Worm (Caenorhabditis elegans) whole organism, midembryonic: ENCODE measurements around the gene D1044.4.

Source experiments
- T22C8.4 ChIP-seq: fragments of 200-800 bp; sonication (Bioruptor generic); IDR thresholded peaks from 2 replicates; pipeline ENCODE4 v1.3.6; 2022; ENCODE audit warnings: missing genetic modification characterization, missing compliant biosample characterization
- cog-1 ChIP-seq: sonication (generic microtip); optimal IDR thresholded peaks from 2 replicates; lab custom pipeline; 2016; ENCODE audit warnings: missing genetic modification characterization, missing compliant biosample characterization
- flt-1 ChIP-seq: fragments of 200-800 bp; sonication (Bioruptor generic); IDR thresholded peaks from 2 replicates; pipeline ENCODE4 v1.3.6; 2022; ENCODE audit warnings: missing genetic modification characterization, missing compliant biosample characterization
- klf-2 ChIP-seq: fragments of 200-800 bp; sonication (Bioruptor generic); conservative IDR thresholded peaks from 2 replicates; pipeline ENCODE4 v1.3.6; 2022; ENCODE audit warnings: missing genetic modification reagents, missing genetic modification characterization, missing compliant biosample characterization
- med-1 ChIP-seq: sonication (generic microtip); optimal IDR thresholded peaks from 2 replicates; lab custom pipeline; 2017; ENCODE audit warnings: missing genetic modification characterization, mild to moderate bottlenecking, missing compliant biosample characterization, antibody characterized with exemption, missing genetic modification reagents; ENCODE audit not compliant: insufficient read depth
- ref-1 ChIP-seq: fragments of 200-800 bp; sonication (Bioruptor generic); conservative IDR thresholded peaks from 2 replicates; pipeline ENCODE4 v1.3.6; 2022; ENCODE audit warnings: missing genetic modification reagents, missing genetic modification characterization, missing compliant biosample characterization
- tab-1 ChIP-seq: fragments of 200-800 bp; sonication (Bioruptor generic); IDR thresholded peaks from 2 replicates; pipeline ENCODE4 v1.3.6; 2022; ENCODE audit warnings: missing genetic modification characterization, missing compliant biosample characterization
- ztf-23 ChIP-seq: fragments of 200-800 bp; sonication (Bioruptor generic); IDR thresholded peaks from 2 replicates; pipeline ENCODE4 v1.3.6; 2022; ENCODE audit warnings: missing genetic modification reagents, missing genetic modification characterization, missing compliant biosample characterization
- ztf-29 ChIP-seq: fragments of 200-800 bp; sonication (Bioruptor generic); IDR thresholded peaks from 2 replicates; pipeline ENCODE4 v1.3.6; 2022; ENCODE audit warnings: missing genetic modification reagents, missing genetic modification characterization, missing compliant biosample characterization

The D1044.4 gene

ce11 chrIII:5554884-5555500 is 33.2 kb upstream of the D1044.4 start, which contains the start of the genes nmad-1 and hach-1:
Gene nmad-1, minus strand, starts transcription at chrIII:5554934.
Gene hach-1, plus strand, starts transcription at chrIII:5555450.
- TF ChIP-seq ref-1 (GFP tag; lab: Robert Waterston, UW) = peak; percentile 75
- TF ChIP-seq klf-2 (GFP tag; lab: Robert Waterston, UW) = peak; percentile 90; the same call in 1 of the 2 replicates
- TF ChIP-seq T22C8.4 = peak; percentile 88
- TF ChIP-seq med-1 (GFP tag; lab: Kevin White, UChicago) = peak; percentile 97
- peak; percentile 96 for TF ChIP-seq ztf-23 (GFP tag; lab: Robert Waterston, UW)
- peak; percentile 79 for TF ChIP-seq cog-1
- TF ChIP-seq flt-1 = peak; percentile 94
- peak; percentile 92 for TF ChIP-seq tab-1 (GFP tag; lab: Robert Waterston, UW)
- peak; percentile 82 for TF ChIP-seq ztf-29 (GFP tag; lab: Robert Waterston, UW)

DNA sequence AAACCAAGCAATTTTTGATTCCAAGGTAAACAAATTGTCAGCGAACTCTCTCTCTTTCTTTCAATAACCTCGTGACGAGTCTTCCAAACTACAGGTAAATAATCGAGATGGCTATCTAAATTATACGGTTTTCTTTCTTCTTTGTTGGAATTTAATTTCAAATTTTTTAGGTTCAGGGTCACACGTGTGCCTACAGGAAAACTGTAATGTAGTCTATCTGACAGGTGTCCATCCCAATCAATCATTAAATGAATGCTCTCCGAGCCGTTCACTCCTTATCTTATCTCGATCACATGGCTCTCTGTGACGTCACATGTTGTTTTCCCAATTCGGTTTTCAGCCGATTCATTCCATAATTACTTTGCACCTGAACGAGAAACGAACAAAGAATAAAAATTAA is 31.3 kb upstream of the D1044.4 start:
- no peak for TF ChIP-seq T22C8.4
- no peak for TF ChIP-seq klf-2 (GFP tag; lab: Robert Waterston, UW)
- no peak for TF ChIP-seq tab-1 (GFP tag; lab: Robert Waterston, UW)
- no peak for TF ChIP-seq ztf-23 (GFP tag; lab: Robert Waterston, UW)
- TF ChIP-seq ztf-29 (GFP tag; lab: Robert Waterston, UW) = no peak
- TF ChIP-seq flt-1 = no peak
- no peak for TF ChIP-seq ref-1 (GFP tag; lab: Robert Waterston, UW)

- TF ChIP-seq flt-1 (0 out of 2 replicates have a peak, but pooled peaks have one; percentile 31), med-1 (GFP tag; lab: Kevin White, UChicago) (no peak), tab-1 (GFP tag; lab: Robert Waterston, UW) (no peak)
Measured at ce11 chrIII:5552072-5552667, 30.3 kb upstream of the D1044.4 start, which contains the start of gene F09F7.6. Gene F09F7.6, minus strand, starts transcription at chrIII:5552135.

- TF ChIP-seq ztf-23 (GFP tag; lab: Robert Waterston, UW) = no peak
- no peak for TF ChIP-seq ref-1 (GFP tag; lab: Robert Waterston, UW)
- no peak for TF ChIP-seq flt-1
- no peak for TF ChIP-seq med-1 (GFP tag; lab: Kevin White, UChicago)
- TF ChIP-seq T22C8.4 = no peak
- no peak for TF ChIP-seq ztf-29 (GFP tag; lab: Robert Waterston, UW)
- TF ChIP-seq klf-2 (GFP tag; lab: Robert Waterston, UW) = no peak
- no peak for TF ChIP-seq tab-1 (GFP tag; lab: Robert Waterston, UW)
- TF ChIP-seq cog-1 = no peak
Measured at ce11 chrIII:5550844-5551243, 29.0 kb upstream of the D1044.4 start.

ce11 chrIII:5550193-5550592 is 28.4 kb upstream of the D1044.4 start:
- TF ChIP-seq ztf-23 (GFP tag; lab: Robert Waterston, UW) (no peak), cog-1 (no peak), tab-1 (GFP tag; lab: Robert Waterston, UW) (no peak), ref-1 (GFP tag; lab: Robert Waterston, UW) (no peak), T22C8.4 (no peak), klf-2 (GFP tag; lab: Robert Waterston, UW) (no peak), med-1 (GFP tag; lab: Kevin White, UChicago) (no peak), flt-1 (no peak), ztf-29 (GFP tag; lab: Robert Waterston, UW) (no peak)

ce11 chrIII:5546730-5547129 is 24.9 kb upstream of the D1044.4 start, which contains the start of gene F09F7.5:
Gene F09F7.5, plus strand, starts transcription at chrIII:5546987.
- TF ChIP-seq med-1 (GFP tag; lab: Kevin White, UChicago) = no peak
- TF ChIP-seq ref-1 (GFP tag; lab: Robert Waterston, UW) = no peak
- TF ChIP-seq klf-2 (GFP tag; lab: Robert Waterston, UW) = no peak
- TF ChIP-seq ztf-29 (GFP tag; lab: Robert Waterston, UW) = no peak
- no peak for TF ChIP-seq T22C8.4
- no peak for TF ChIP-seq tab-1 (GFP tag; lab: Robert Waterston, UW)
- no peak for TF ChIP-seq cog-1
- no peak for TF ChIP-seq ztf-23 (GFP tag; lab: Robert Waterston, UW)
- no peak for TF ChIP-seq flt-1

ce11 chrIII:5546309-5546708 is 24.5 kb upstream of the D1044.4 start:
- TF ChIP-seq klf-2 (GFP tag; lab: Robert Waterston, UW) = no peak
- no peak for TF ChIP-seq ztf-29 (GFP tag; lab: Robert Waterston, UW)
- TF ChIP-seq flt-1 = no peak
- no peak for TF ChIP-seq med-1 (GFP tag; lab: Kevin White, UChicago)
- no peak for TF ChIP-seq cog-1
- TF ChIP-seq T22C8.4 = no peak
- no peak for TF ChIP-seq ref-1 (GFP tag; lab: Robert Waterston, UW)
- TF ChIP-seq ztf-23 (GFP tag; lab: Robert Waterston, UW) = no peak
- TF ChIP-seq tab-1 (GFP tag; lab: Robert Waterston, UW) = no peak

ce11 chrIII:5543727-5544345 is 22.0 kb upstream of the D1044.4 start, which contains the start of gene D1044.1:
Gene D1044.1, plus strand, starts transcription at chrIII:5544295.
- TF ChIP-seq klf-2 (GFP tag; lab: Robert Waterston, UW) = no peak
- no peak for TF ChIP-seq flt-1

ce11 chrIII:5543050-5543449 is 21.2 kb upstream of the D1044.4 start, which contains the start of gene D1044.6:
Gene D1044.6, minus strand, starts transcription at chrIII:5543177.
- no peak for TF ChIP-seq ztf-23 (GFP tag; lab: Robert Waterston, UW)
- TF ChIP-seq med-1 (GFP tag; lab: Kevin White, UChicago) = no peak
